Fruit fly (Drosophila melanogaster): ENCODE measurements around the gene slp2.

Gene slp2

dm6 chr2L:3852120-3852519, 15.5 kb downstream of the slp2 start (continued):
- TF ChIP-seq tin (GFP tag; optimal IDR thresholded peaks at IDR 0.05) = peak; percentile 63
- TF ChIP-seq sqz (GFP tag; optimal IDR thresholded peaks at IDR 0.05) = no peak
- no peak for TF ChIP-seq YL-1 (GFP tag; optimal IDR thresholded peaks at IDR 0.05)
- TF ChIP-seq CG11695 (GFP tag; IDR thresholded peaks at IDR 0.05) = no peak
- no peak for TF ChIP-seq CG13624 (GFP tag; optimal IDR thresholded peaks at IDR 0.05)
- no peak for TF ChIP-seq fd3F (GFP tag; optimal IDR thresholded peaks at IDR 0.05)
- TF ChIP-seq sr (GFP tag; IDR thresholded peaks at IDR 0.05) = no peak
- TF ChIP-seq Nf-YC (tag; optimal IDR thresholded peaks at IDR 0.05) = no peak
- TF ChIP-seq CG2199 (GFP tag; IDR thresholded peaks at IDR 0.05) = no peak
- TF ChIP-seq seq (GFP tag; IDR thresholded peaks at IDR 0.05) = no peak
- no peak for TF ChIP-seq sob (GFP tag; IDR thresholded peaks at IDR 0.05)
- no peak for TF ChIP-seq Sin3A (optimal IDR thresholded peaks at IDR 0.05)
- peak; percentile 38 for TF ChIP-seq CG2875 (GFP tag; optimal IDR thresholded peaks at IDR 0.05)
- no peak for TF ChIP-seq scrt (GFP tag; optimal IDR thresholded peaks at IDR 0.05)
- TF ChIP-seq hbn (GFP tag; IDR thresholded peaks at IDR 0.05; ENCODE audit: partially characterized antibody) = no peak
- TF ChIP-seq CG17912 (GFP tag; optimal IDR thresholded peaks at IDR 0.05) = no peak
- TF ChIP-seq Taf1 (GFP tag; IDR thresholded peaks at IDR 0.05) = no peak
- no peak for TF ChIP-seq p53 (GFP tag; optimal IDR thresholded peaks at IDR 0.05)
- no peak for TF ChIP-seq E2f1 (GFP tag; IDR thresholded peaks at IDR 0.05)
- TF ChIP-seq sd (tag; optimal IDR thresholded peaks at IDR 0.05) = no peak
- TF ChIP-seq nerfin-2 (GFP tag; IDR thresholded peaks at IDR 0.05; ENCODE audit: partially characterized antibody) = no peak
- TF ChIP-seq B-H1 (GFP tag; IDR thresholded peaks at IDR 0.05) = no peak
- TF ChIP-seq croc (GFP tag; conservative IDR thresholded peaks at IDR 0.05) = peak; percentile 48
- TF ChIP-seq Awh (GFP tag; IDR thresholded peaks at IDR 0.05) = 0 out of 2 replicates have a peak, but pooled peaks have one; percentile 13
- no peak for TF ChIP-seq CTCF (GFP tag; optimal IDR thresholded peaks at IDR 0.05)
- TF ChIP-seq CG17385 (GFP tag; optimal IDR thresholded peaks at IDR 0.05) = peak; percentile 27
- peak; percentile 60 for TF ChIP-seq twi (tag; optimal IDR thresholded peaks at IDR 0.05)
- no peak for TF ChIP-seq Ravus (GFP tag; IDR thresholded peaks at IDR 0.05)
- TF ChIP-seq wek (GFP tag; optimal IDR thresholded peaks at IDR 0.05) = no peak
- TF ChIP-seq CG17568 (GFP tag; optimal IDR thresholded peaks at IDR 0.05) = no peak
- TF ChIP-seq Hsf (GFP tag; optimal IDR thresholded peaks at IDR 0.05) = peak; percentile 34
- TF ChIP-seq Gug (GFP tag; IDR thresholded peaks at IDR 0.05) = no peak
- peak; percentile 20 for TF ChIP-seq gcm (GFP tag; optimal IDR thresholded peaks at IDR 0.05)
- TF ChIP-seq sug (tag; optimal IDR thresholded peaks at IDR 0.05) = no peak
- TF ChIP-seq Dll (GFP tag; IDR thresholded peaks at IDR 0.05; ENCODE audit: partially characterized antibody) = no peak
- TF ChIP-seq CG13424 (tag; optimal IDR thresholded peaks at IDR 0.05) = peak; percentile 51
- TF ChIP-seq bcd (GFP tag; optimal IDR thresholded peaks at IDR 0.05) = no peak
- TF ChIP-seq jing (GFP tag; optimal IDR thresholded peaks at IDR 0.05) = peak; percentile 20
- TF ChIP-seq Bgb (GFP tag; IDR thresholded peaks at IDR 0.05; ENCODE audit: partially characterized antibody) = no peak
- no peak for TF ChIP-seq CG31388 (GFP tag; optimal IDR thresholded peaks at IDR 0.05)
- TF ChIP-seq lilli (GFP tag; optimal IDR thresholded peaks at IDR 0.05) = peak; percentile 8
- no peak for TF ChIP-seq Dek (tag; optimal IDR thresholded peaks at IDR 0.05)
- no peak for TF ChIP-seq CG34376 (GFP tag; optimal IDR thresholded peaks at IDR 0.05)
- TF ChIP-seq bab2 (GFP tag; optimal IDR thresholded peaks at IDR 0.05) = peak; percentile 9
- TF ChIP-seq Dp (GFP tag; optimal IDR thresholded peaks at IDR 0.05) = no peak
- peak; percentile 68 for TF ChIP-seq Blimp-1 (GFP tag; optimal IDR thresholded peaks at IDR 0.05)
- no peak for TF ChIP-seq vfl (GFP tag; optimal IDR thresholded peaks at IDR 0.05)
- no peak for TF ChIP-seq cg (GFP tag; optimal IDR thresholded peaks at IDR 0.05)
- TF ChIP-seq CG10366 (GFP tag; IDR thresholded peaks at IDR 0.05) = no peak
- no peak for TF ChIP-seq pita (GFP tag; optimal IDR thresholded peaks at IDR 0.05)
- no peak for TF ChIP-seq Asciz (GFP tag; optimal IDR thresholded peaks at IDR 0.05)
- TF ChIP-seq CG4360 (GFP tag; IDR thresholded peaks at IDR 0.05) = peak; percentile 37; the same call in 1 of the 2 replicates
- no peak for TF ChIP-seq Aef1 (GFP tag; IDR thresholded peaks at IDR 0.05)
